Fruit fly (Drosophila melanogaster) whole organism, adult: Measurements from ENCODE around the gene Zir.
A peak's percentile ranks its signal among the peaks of the same experiment; 100 is the strongest.

Source experiments
- CG11617 ChIP-seq: fragments of 200-800 bp; sonication (Bioruptor generic); optimal IDR thresholded peaks from 2 replicates; lab custom pipeline; 2017; ENCODE audit warnings: mild to moderate bottlenecking, missing biosample characterization, missing genetic modification reagents, missing genetic modification characterization
- CG7101 ChIP-seq: fragments of 200-800 bp; sonication (Bioruptor generic); optimal IDR thresholded peaks from 2 replicates; lab custom pipeline; 2018; ENCODE audit warnings: missing biosample characterization, mild to moderate bottlenecking, missing genetic modification characterization, moderate library complexity
- Clk ChIP-seq: fragments of 200-800 bp; sonication (Bioruptor generic); optimal IDR thresholded peaks from 2 replicates; lab custom pipeline; 2017; ENCODE audit warnings: missing biosample characterization, missing genetic modification characterization
- cic ChIP-seq: fragments of 200-800 bp; sonication (Bioruptor generic); optimal IDR thresholded peaks from 2 replicates; lab custom pipeline; 2017; ENCODE audit warnings: missing biosample characterization, mild to moderate bottlenecking, missing genetic modification characterization, moderate library complexity
- cnc ChIP-seq, 2 experiments: fragments of >200 bp; optimal IDR thresholded peaks; 2 replicates each; lab custom pipeline; 2017
- kay ChIP-seq: fragments of 200-800 bp; sonication (Bioruptor generic); peaks from one replicate; lab custom pipeline; 2016; ENCODE audit warnings: missing biosample characterization, missing genetic modification characterization, borderline replicate concordance
- toe ChIP-seq: fragments of 200-800 bp; sonication (Bioruptor generic); optimal IDR thresholded peaks from 2 replicates; lab custom pipeline; 2016; ENCODE audit warnings: missing biosample characterization, missing genetic modification characterization

DNA sequence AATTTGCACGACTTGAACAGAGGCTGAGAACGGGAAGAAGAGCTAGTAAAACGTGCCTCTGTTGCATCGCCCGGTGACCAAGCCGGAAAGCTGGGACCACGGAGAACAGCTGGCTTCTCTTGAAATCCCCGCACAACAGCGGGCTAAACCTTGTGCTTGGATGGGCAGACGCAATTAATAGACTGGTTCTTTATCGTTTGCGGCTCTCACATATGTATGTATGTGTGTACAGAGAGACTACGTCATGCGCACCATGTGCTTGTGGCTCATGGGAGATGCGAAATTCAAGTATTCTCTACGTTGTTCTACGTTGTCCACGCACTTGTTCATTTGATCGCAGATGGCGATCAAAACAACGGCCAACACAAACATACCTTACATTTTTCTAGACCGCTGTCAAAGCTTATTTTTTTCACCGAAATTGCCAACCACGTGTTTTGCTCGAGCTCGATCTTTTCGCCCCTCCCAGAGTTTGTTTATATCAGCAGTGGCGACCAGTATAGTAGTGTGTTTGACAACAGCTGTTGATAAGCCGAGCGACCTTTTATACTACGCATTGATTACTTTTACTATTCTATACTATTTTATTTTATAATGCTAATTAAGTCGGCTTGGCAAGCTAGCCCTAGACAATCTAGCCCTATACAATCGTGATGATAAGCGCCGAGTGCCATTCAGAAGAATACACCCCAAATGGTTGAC, 14.7 kb downstream of the Zir start:
- TF ChIP-seq cic (peak; percentile 97), CG11617 (GFP tag; lab: Kevin White, UChicago) (no peak), kay (peak; percentile 95), CG7101 (tag; lab: Kevin White, UChicago) (no peak), toe (no peak), cnc (optimal IDR thresholded peaks at IDR 0.05; lab: Kevin White, UChicago) (no peak), Clk (GFP tag; lab: Kevin White, UChicago) (no peak)
